Fruit fly (Drosophila melanogaster): ENCODE measurements around the gene Dim1.

Dim1 gene

dm6 chr2L:4385387-4386279 is 17.4 kb upstream of the Dim1 start, which contains the start of gene Vps53:
Vps53 (minus strand) TSS chr2L:4386062.
- TF ChIP-seq gl (tag; optimal IDR thresholded peaks at IDR 0.05) (no peak), CG8159 (tag; optimal IDR thresholded peaks at IDR 0.05) (no peak), D1 (tag; optimal IDR thresholded peaks at IDR 0.05) (no peak), CG15710 (tag; optimal IDR thresholded peaks at IDR 0.05) (no peak), CG9948 (tag; optimal IDR thresholded peaks at IDR 0.05) (no peak), Pif1A (GFP tag; optimal IDR thresholded peaks at IDR 0.05) (no peak), CG10348 (GFP tag; IDR thresholded peaks at IDR 0.05) (no peak), CG8301 (tag; optimal IDR thresholded peaks at IDR 0.05) (no peak), Ets98B (GFP tag; IDR thresholded peaks at IDR 0.05) (no peak), CG17806 (tag; optimal IDR thresholded peaks at IDR 0.05) (no peak), fd96Ca (GFP tag; IDR thresholded peaks at IDR 0.05) (no peak), CG4496 (GFP tag; IDR thresholded peaks at IDR 0.05) (no peak), CG34367 (tag; optimal IDR thresholded peaks at IDR 0.05) (no peak), EcR (GFP tag; optimal IDR thresholded peaks at IDR 0.05) (no peak), Pif1B (GFP tag; optimal IDR thresholded peaks at IDR 0.05) (no peak), CG13204 (GFP tag; optimal IDR thresholded peaks at IDR 0.05) (no peak), CG12605 (GFP tag; IDR thresholded peaks at IDR 0.05) (no peak), Snoo (tag; optimal IDR thresholded peaks at IDR 0.05) (no peak), rn (GFP tag; IDR thresholded peaks at IDR 0.05) (no peak), CG14655 (GFP tag; optimal IDR thresholded peaks at IDR 0.05) (no peak)

DNA sequence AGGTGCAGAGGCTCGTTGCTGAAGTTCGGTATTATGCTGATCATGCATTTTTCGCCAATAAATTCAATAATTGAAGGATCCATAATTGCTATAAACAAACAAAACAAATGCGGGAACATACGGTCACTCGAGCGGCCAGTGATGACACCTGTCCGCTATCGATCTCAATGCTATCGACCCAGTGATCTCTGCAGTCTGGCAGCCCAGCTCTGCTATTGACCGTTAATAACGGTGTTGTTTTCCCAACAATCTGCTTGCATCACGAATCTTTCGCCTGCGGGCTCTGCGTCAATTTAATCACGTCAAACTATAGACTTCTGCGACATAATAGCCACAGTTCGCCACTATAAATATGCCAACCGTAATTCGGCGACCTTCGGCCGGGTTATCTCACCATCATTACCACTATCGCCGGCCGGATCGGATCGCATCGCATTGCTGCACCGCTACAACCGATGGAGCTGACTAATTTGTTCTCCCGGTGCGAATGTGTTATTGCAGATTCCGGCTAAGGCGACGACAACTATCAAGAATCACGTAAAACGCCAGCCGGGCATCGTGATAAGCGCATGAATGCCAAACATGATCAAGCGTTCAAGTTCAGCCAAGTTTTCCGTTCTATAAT is 16.0 kb upstream of the Dim1 start, which contains the start of gene Psf2:
Gene Psf2 (minus strand): TSS at position 431 of the 625 bp plus-strand sequence.
- TF ChIP-seq CG4496 (GFP tag; IDR thresholded peaks at IDR 0.05) (peak; percentile 21; the same call in 1 of the 3 replicates), Snoo (tag; optimal IDR thresholded peaks at IDR 0.05) (no peak)

dm6 chr2L:4388027-4388426 is 15.0 kb upstream of the Dim1 start, which contains the start of gene Tps1:
Tps1 (plus strand) TSS chr2L:4388327.
- TF ChIP-seq Pif1A (GFP tag; optimal IDR thresholded peaks at IDR 0.05) (no peak), CG9948 (tag; optimal IDR thresholded peaks at IDR 0.05) (no peak), CG17806 (tag; optimal IDR thresholded peaks at IDR 0.05) (no peak), Pif1B (GFP tag; optimal IDR thresholded peaks at IDR 0.05) (no peak), D1 (tag; optimal IDR thresholded peaks at IDR 0.05) (no peak), Snoo (tag; optimal IDR thresholded peaks at IDR 0.05) (no peak)

DNA sequence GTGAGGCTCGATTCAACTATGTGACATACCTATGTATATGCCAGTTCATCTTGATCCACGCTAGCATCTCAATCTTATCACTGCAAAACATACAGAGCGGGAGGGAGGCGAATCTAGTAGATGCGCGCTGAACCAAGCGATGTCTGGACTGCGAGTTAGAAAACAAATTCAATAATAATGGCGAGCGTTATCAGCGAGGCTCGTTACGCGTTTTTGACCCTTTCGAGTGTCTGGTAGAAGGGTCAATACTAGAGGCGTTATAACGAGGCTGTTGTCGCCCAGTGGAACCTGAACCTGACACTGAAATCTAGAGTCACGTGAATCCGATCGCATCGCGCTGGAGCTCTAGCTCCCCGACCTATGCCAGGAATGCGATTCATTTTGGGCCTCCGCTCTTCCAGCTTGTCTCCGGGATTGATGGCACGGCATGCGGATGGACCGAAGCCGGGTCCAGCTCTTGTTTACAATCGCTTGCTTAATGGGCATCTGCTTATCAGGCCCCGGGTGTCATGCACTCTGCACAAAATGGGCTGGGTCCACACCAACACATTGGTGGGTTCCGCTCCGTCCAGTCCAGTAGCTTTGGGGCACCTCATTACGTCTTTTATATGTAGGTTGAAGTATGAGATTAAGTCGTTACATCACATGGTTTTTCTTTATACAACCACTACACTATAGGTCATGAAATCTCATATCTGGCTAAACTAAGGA is 13.5 kb upstream of the Dim1 start:
- TF ChIP-seq rn (GFP tag; IDR thresholded peaks at IDR 0.05) (no peak), CG10348 (GFP tag; IDR thresholded peaks at IDR 0.05) (no peak), Ets98B (GFP tag; IDR thresholded peaks at IDR 0.05) (no peak), EcR (GFP tag; optimal IDR thresholded peaks at IDR 0.05) (peak; percentile 51), CG34367 (tag; optimal IDR thresholded peaks at IDR 0.05) (no peak), Pif1A (GFP tag; optimal IDR thresholded peaks at IDR 0.05) (no peak), CG17806 (tag; optimal IDR thresholded peaks at IDR 0.05) (no peak), D1 (tag; optimal IDR thresholded peaks at IDR 0.05) (no peak)

- no peak for TF ChIP-seq CG17806 (tag; optimal IDR thresholded peaks at IDR 0.05)
- no peak for TF ChIP-seq CG14655 (GFP tag; optimal IDR thresholded peaks at IDR 0.05)
- no peak for TF ChIP-seq CG9948 (tag; optimal IDR thresholded peaks at IDR 0.05)
- no peak for TF ChIP-seq fd96Ca (GFP tag; IDR thresholded peaks at IDR 0.05)
- no peak for TF ChIP-seq CG8301 (tag; optimal IDR thresholded peaks at IDR 0.05)
- TF ChIP-seq gl (tag; optimal IDR thresholded peaks at IDR 0.05): no peak
- no peak for TF ChIP-seq CG13204 (GFP tag; optimal IDR thresholded peaks at IDR 0.05)
- no peak for TF ChIP-seq D1 (tag; optimal IDR thresholded peaks at IDR 0.05)
- TF ChIP-seq EcR (GFP tag; optimal IDR thresholded peaks at IDR 0.05): no peak
- TF ChIP-seq Ets98B (GFP tag; IDR thresholded peaks at IDR 0.05): no peak
Measured at dm6 chr2L:4393842-4394421, 9.1 kb upstream of the Dim1 start, which contains the start of gene CG3652. CG3652 (minus strand) TSS chr2L:4393876.

DNA sequence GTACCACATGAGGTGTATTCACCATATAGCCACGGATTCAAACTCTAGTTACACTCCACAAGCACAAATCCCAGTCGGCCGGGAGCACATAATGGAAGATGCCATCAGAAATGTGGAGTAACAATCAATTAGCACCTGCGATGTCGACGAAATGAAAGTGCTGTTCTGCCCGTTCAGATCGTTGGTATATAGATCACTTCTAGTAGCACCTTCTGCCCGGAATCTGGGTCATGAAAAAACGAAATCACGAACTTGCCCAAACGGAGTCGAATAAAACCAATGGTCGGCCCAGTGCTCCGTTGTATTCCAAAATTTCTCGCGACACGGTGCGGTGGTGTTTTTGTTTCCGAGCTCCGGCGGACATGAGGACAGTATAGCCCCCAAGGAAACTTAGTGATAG is 2.4 kb upstream of the Dim1 start, which contains the start of gene CG33003:
Gene CG33003 (plus strand): TSS at position 301 of the 400 bp plus-strand sequence.
- TF ChIP-seq CG15710 (tag; optimal IDR thresholded peaks at IDR 0.05) (no peak), CG4496 (GFP tag; IDR thresholded peaks at IDR 0.05) (no peak), CG10348 (GFP tag; IDR thresholded peaks at IDR 0.05) (no peak)
